Fruit fly (Drosophila melanogaster) whole organism, embryonic: ENCODE results near the gene CCAP.

Experiments
- Atf3 ChIP-seq: fragments of 200-800 bp; sonication (Bioruptor generic); optimal IDR thresholded peaks from 3 replicates; lab custom pipeline; 2016; ENCODE audit warnings: missing biosample characterization, missing genetic modification characterization
- CG12219 ChIP-seq: fragments of 200-800 bp; sonication (Bioruptor generic); optimal IDR thresholded peaks from 3 replicates; lab custom pipeline; 2018; ENCODE audit warnings: missing biosample characterization, mild to moderate bottlenecking, missing genetic modification characterization
- CG13775 ChIP-seq: fragments of 200-800 bp; sonication (Bioruptor generic); optimal IDR thresholded peaks from 3 replicates; lab custom pipeline; 2017; ENCODE audit warnings: missing biosample characterization, mild to moderate bottlenecking, missing genetic modification characterization
- CG14014 ChIP-seq: fragments of 200-800 bp; sonication (Bioruptor generic); IDR thresholded peaks from 2 replicates; pipeline ENCODE4 v1.3.6; 2022; ENCODE audit warnings: missing biosample characterization, missing genetic modification characterization
- CG15514 ChIP-seq: fragments of 200-800 bp; sonication (Bioruptor generic); optimal IDR thresholded peaks from 3 replicates; lab custom pipeline; 2017; ENCODE audit warnings: missing biosample characterization, missing genetic modification characterization, mild to moderate bottlenecking, moderate library complexity, missing genetic modification reagents
- CG1603 ChIP-seq: fragments of 200-800 bp; sonication (Bioruptor generic); optimal IDR thresholded peaks from 2 replicates; lab custom pipeline; 2019; ENCODE audit warnings: missing biosample characterization, mild to moderate bottlenecking, missing genetic modification characterization, moderate library complexity
- CG17568 ChIP-seq: fragments of 200-800 bp; sonication (Bioruptor generic); optimal IDR thresholded peaks from 2 replicates; lab custom pipeline; 2018; ENCODE audit warnings: missing biosample characterization, mild to moderate bottlenecking, missing genetic modification characterization, moderate library complexity
- CG31224 ChIP-seq: fragments of 200-800 bp; sonication (Bioruptor generic); IDR thresholded peaks from 2 replicates; pipeline ENCODE4 v1.3.6; 2022; ENCODE audit warnings: missing biosample characterization, missing genetic modification characterization
- CG3163 ChIP-seq: fragments of 200-800 bp; sonication (Bioruptor generic); optimal IDR thresholded peaks from 3 replicates; lab custom pipeline; 2016; ENCODE audit warnings: missing biosample characterization, missing genetic modification characterization
- CG3847 ChIP-seq: fragments of 200-800 bp; sonication (Bioruptor generic); IDR thresholded peaks from 2 replicates; pipeline ENCODE4 v1.3.6; 2022; ENCODE audit warnings: missing biosample characterization, missing genetic modification characterization
- CG5953 ChIP-seq: fragments of 200-800 bp; sonication (Bioruptor generic); IDR thresholded peaks from 2 replicates; pipeline ENCODE4 v1.3.6; 2022; ENCODE audit warnings: missing biosample characterization, missing genetic modification characterization
- CG8290 ChIP-seq, 3 experiments: fragments of 200-800 bp; sonication (Bioruptor generic); optimal IDR thresholded peaks; 2 replicates each; lab custom pipeline; 2016 to 2019; ENCODE audit warnings: missing biosample characterization in 3 of 3, missing genetic modification characterization in 3 of 3, mild to moderate bottlenecking in 2 of 3, moderate library complexity in 1 of 3
- CG9727 ChIP-seq: fragments of 200-800 bp; sonication (Bioruptor generic); optimal IDR thresholded peaks from 3 replicates; lab custom pipeline; 2017; ENCODE audit warnings: missing biosample characterization, mild to moderate bottlenecking, missing genetic modification characterization
- CHES-1-like ChIP-seq: fragments of 200-800 bp; sonication (Bioruptor generic); optimal IDR thresholded peaks from 2 replicates; lab custom pipeline; 2016; ENCODE audit warnings: missing biosample characterization, missing genetic modification characterization
- Camta ChIP-seq: fragments of 200-800 bp; sonication (Bioruptor generic); optimal IDR thresholded peaks from 2 replicates; lab custom pipeline; 2016; ENCODE audit warnings: missing biosample characterization, missing genetic modification characterization
- CrebB ChIP-seq: fragments of 200-800 bp; sonication (Bioruptor generic); optimal IDR thresholded peaks from 3 replicates; lab custom pipeline; 2018; ENCODE audit warnings: missing biosample characterization, mild to moderate bottlenecking, missing genetic modification characterization
- Dip3 ChIP-seq: fragments of 200-800 bp; sonication (Bioruptor generic); optimal IDR thresholded peaks from 3 replicates; lab custom pipeline; 2016; ENCODE audit warnings: missing biosample characterization, missing genetic modification characterization
- ERR ChIP-seq: fragments of 200-800 bp; sonication (Bioruptor generic); optimal IDR thresholded peaks from 2 replicates; lab custom pipeline; 2016; ENCODE audit warnings: missing biosample characterization, missing genetic modification characterization
- Gug ChIP-seq: fragments of 200-800 bp; sonication (Bioruptor generic); IDR thresholded peaks from 4 replicates; pipeline ENCODE4 v1.3.6; 2022; ENCODE audit warnings: missing biosample characterization, missing genetic modification characterization
- H2.0 ChIP-seq: fragments of 200-800 bp; sonication (Bioruptor generic); IDR thresholded peaks from 2 replicates; pipeline ENCODE4 v1.3.6; 2022; ENCODE audit warnings: missing biosample characterization, missing genetic modification characterization
- HLHmδ ChIP-seq: fragments of 200-800 bp; sonication (Bioruptor generic); optimal IDR thresholded peaks from 2 replicates; lab custom pipeline; 2018; ENCODE audit warnings: missing biosample characterization, mild to moderate bottlenecking, missing genetic modification characterization, moderate library complexity
- Hey ChIP-seq: fragments of 200-800 bp; sonication (Bioruptor generic); optimal IDR thresholded peaks from 3 replicates; lab custom pipeline; 2018; ENCODE audit warnings: missing biosample characterization, mild to moderate bottlenecking, missing genetic modification characterization
- HmgD ChIP-seq: fragments of 200-800 bp; sonication (Bioruptor generic); optimal IDR thresholded peaks from 3 replicates; lab custom pipeline; 2016; ENCODE audit warnings: missing biosample characterization, missing genetic modification characterization
- Hr3 ChIP-seq: fragments of 200-800 bp; sonication (Bioruptor generic); optimal IDR thresholded peaks from 3 replicates; lab custom pipeline; 2016; ENCODE audit warnings: missing biosample characterization, missing genetic modification characterization
- Lhr ChIP-seq: fragments of 200-800 bp; sonication (Bioruptor generic); optimal IDR thresholded peaks from 3 replicates; lab custom pipeline; 2017; ENCODE audit warnings: mild to moderate bottlenecking, missing biosample characterization, missing genetic modification reagents, missing genetic modification characterization
- Meics ChIP-seq: fragments of 200-800 bp; sonication (Bioruptor generic); optimal IDR thresholded peaks from 2 replicates; lab custom pipeline; 2017; ENCODE audit warnings: missing biosample characterization, mild to moderate bottlenecking, missing genetic modification characterization
- NK7.1 ChIP-seq: fragments of 200-800 bp; sonication (Bioruptor generic); optimal IDR thresholded peaks from 3 replicates; lab custom pipeline; 2016; ENCODE audit warnings: missing biosample characterization, missing genetic modification characterization
- Oli ChIP-seq: fragments of 200-800 bp; sonication (Bioruptor generic); optimal IDR thresholded peaks from 2 replicates; lab custom pipeline; 2018; ENCODE audit warnings: missing biosample characterization, mild to moderate bottlenecking, missing genetic modification characterization, moderate library complexity
- Rfx ChIP-seq: fragments of 200-800 bp; sonication (Bioruptor generic); IDR thresholded peaks from 2 replicates; pipeline ENCODE4 v1.3.6; 2022; ENCODE audit warnings: missing biosample characterization, missing genetic modification characterization
- Sox102F ChIP-seq: fragments of 200-800 bp; sonication (Bioruptor generic); optimal IDR thresholded peaks from 2 replicates; lab custom pipeline; 2018; ENCODE audit warnings: missing biosample characterization, mild to moderate bottlenecking, missing genetic modification characterization, moderate library complexity
- Vsx1 ChIP-seq: fragments of 200-800 bp; sonication (Bioruptor generic); optimal IDR thresholded peaks from 2 replicates; lab custom pipeline; 2017; ENCODE audit warnings: missing biosample characterization, mild to moderate bottlenecking, missing genetic modification characterization, missing genetic modification reagents
- Xbp1 ChIP-seq: fragments of 200-800 bp; sonication (Bioruptor generic); optimal IDR thresholded peaks from 3 replicates; lab custom pipeline; 2016; ENCODE audit warnings: missing biosample characterization, mild to moderate bottlenecking, missing genetic modification characterization
- amos ChIP-seq: fragments of 200-800 bp; sonication (Bioruptor generic); IDR thresholded peaks from 2 replicates; pipeline ENCODE4 v1.3.6; 2022; ENCODE audit warnings: missing biosample characterization, missing genetic modification characterization; ENCODE audit not compliant: partially characterized antibody
- corto ChIP-seq: fragments of 200-800 bp; sonication (Bioruptor generic); optimal IDR thresholded peaks from 2 replicates; lab custom pipeline; 2016; ENCODE audit warnings: missing biosample characterization, mild to moderate bottlenecking, missing genetic modification characterization, moderate library complexity
- disco-r ChIP-seq: fragments of 200-800 bp; sonication (Bioruptor generic); optimal IDR thresholded peaks from 2 replicates; lab custom pipeline; 2016; ENCODE audit warnings: missing biosample characterization, missing genetic modification characterization
- ems ChIP-seq: fragments of 200-800 bp; sonication (Bioruptor generic); optimal IDR thresholded peaks from 3 replicates; lab custom pipeline; 2016; ENCODE audit warnings: missing biosample characterization, missing genetic modification characterization
- en ChIP-seq: fragments of 200-800 bp; sonication (Bioruptor generic); optimal IDR thresholded peaks from 2 replicates; lab custom pipeline; 2016; ENCODE audit warnings: missing biosample characterization, missing genetic modification characterization
- eve ChIP-seq, 2 experiments: fragments of >200 bp; optimal IDR thresholded peaks; 2 replicates each; lab custom pipeline; 2017; ENCODE audit warnings: missing biosample characterization in 2 of 2, missing genetic modification characterization in 2 of 2
- fd96Cb ChIP-seq: fragments of 200-800 bp; sonication (Bioruptor generic); optimal IDR thresholded peaks from 2 replicates; lab custom pipeline; 2018; ENCODE audit warnings: missing biosample characterization, mild to moderate bottlenecking, missing genetic modification characterization, moderate library complexity
- gem ChIP-seq: fragments of 200-800 bp; sonication (Bioruptor generic); optimal IDR thresholded peaks from 2 replicates; lab custom pipeline; 2019; ENCODE audit warnings: missing biosample characterization, mild to moderate bottlenecking, missing genetic modification characterization, moderate library complexity
- grau ChIP-seq: fragments of 200-800 bp; optimal IDR thresholded peaks from 3 replicates; lab custom pipeline; 2019; ENCODE audit warnings: missing biosample characterization, mild to moderate bottlenecking, missing genetic modification characterization, moderate library complexity
- ken ChIP-seq: fragments of 200-800 bp; sonication (Bioruptor generic); IDR thresholded peaks from 3 replicates; pipeline ENCODE4 v1.3.6; 2022; ENCODE audit warnings: missing biosample characterization, missing genetic modification characterization
- klu ChIP-seq: fragments of 200-800 bp; sonication (Bioruptor generic); IDR thresholded peaks from 2 replicates; pipeline ENCODE4 v1.3.6; 2022; ENCODE audit warnings: missing biosample characterization, missing genetic modification characterization
- mirr ChIP-seq: fragments of 200-800 bp; sonication (Bioruptor generic); optimal IDR thresholded peaks from 3 replicates; lab custom pipeline; 2018; ENCODE audit warnings: missing biosample characterization, mild to moderate bottlenecking, missing genetic modification characterization
- pzg ChIP-seq: fragments of 200-800 bp; sonication (Bioruptor generic); optimal IDR thresholded peaks from 3 replicates; lab custom pipeline; 2018; ENCODE audit warnings: missing biosample characterization, mild to moderate bottlenecking, missing genetic modification characterization, moderate library complexity
- sima ChIP-seq: fragments of 200-800 bp; sonication (Bioruptor generic); optimal IDR thresholded peaks from 2 replicates; lab custom pipeline; 2016; ENCODE audit warnings: missing biosample characterization, missing genetic modification characterization
- stc ChIP-seq: fragments of 200-800 bp; sonication (Bioruptor generic); IDR thresholded peaks from 2 replicates; pipeline ENCODE4 v1.3.6; 2022; ENCODE audit warnings: missing biosample characterization, missing genetic modification characterization
- tgo ChIP-seq: fragments of 200-800 bp; sonication (Bioruptor generic); IDR thresholded peaks from 3 replicates; pipeline ENCODE4 v1.3.6; 2022; ENCODE audit warnings: missing biosample characterization, missing genetic modification characterization
- trem ChIP-seq: fragments of 200-800 bp; optimal IDR thresholded peaks from 3 replicates; lab custom pipeline; 2019; ENCODE audit warnings: missing biosample characterization, mild to moderate bottlenecking, missing genetic modification characterization, moderate library complexity
- vvl ChIP-seq: fragments of 200-800 bp; sonication (Bioruptor generic); IDR thresholded peaks from 2 replicates; pipeline ENCODE4 v1.3.6; 2022; ENCODE audit warnings: missing biosample characterization, missing genetic modification characterization

Gene CCAP

DNA sequence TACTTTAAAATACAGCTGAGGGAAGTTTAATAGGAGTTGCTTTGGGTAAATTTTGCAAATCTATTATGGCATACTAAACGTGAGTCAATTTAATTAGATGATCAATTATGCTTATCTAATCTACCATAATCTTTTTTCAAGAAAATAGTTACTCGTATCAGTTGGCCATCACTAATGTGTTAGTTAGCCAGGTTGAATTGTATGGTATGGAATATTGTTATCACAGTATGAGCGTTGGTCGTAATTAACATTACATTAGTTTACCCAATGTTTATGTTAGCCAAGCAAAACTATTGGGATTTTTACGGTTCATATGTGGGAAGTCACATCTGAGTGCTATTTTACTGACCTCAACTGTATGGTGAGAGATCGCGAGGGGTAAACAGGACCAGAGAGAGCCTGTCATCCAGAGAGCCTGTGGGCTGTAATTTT is 28.3 kb downstream of the CCAP start (continued):
- TF ChIP-seq CG15514: no peak
- peak; percentile 77 for TF ChIP-seq grau (tag; lab: Kevin White, UChicago)
- TF ChIP-seq stc (GFP tag; lab: Robert Waterston, UW): peak; percentile 25; the same call in 1 of the 2 replicates
- peak; percentile 74 for TF ChIP-seq Atf3 (GFP tag; lab: Kevin White, UChicago)
- no peak for TF ChIP-seq mirr (GFP tag; lab: Kevin White, UChicago)
- TF ChIP-seq en (GFP tag; lab: Kevin White, UChicago): peak; percentile 64
- TF ChIP-seq Meics (GFP tag; lab: Kevin White, UChicago): peak; percentile 40
- TF ChIP-seq HLHmδ (GFP tag; lab: Kevin White, UChicago): no peak
- peak; percentile 56 for TF ChIP-seq Camta (GFP tag; lab: Kevin White, UChicago)
- TF ChIP-seq gem (tag; lab: Kevin White, UChicago): peak; percentile 85
- TF ChIP-seq CrebB (tag; lab: Kevin White, UChicago): peak; percentile 19
- no peak for TF ChIP-seq CG31224 (GFP tag; lab: Robert Waterston, UW)
- no peak for TF ChIP-seq Dip3 (GFP tag; lab: Kevin White, UChicago)
- TF ChIP-seq ems (GFP tag; lab: Kevin White, UChicago): peak; percentile 60
- no peak for TF ChIP-seq HmgD (GFP tag; lab: Kevin White, UChicago)
- peak in 1 of 2 experiments; percentile 97 for TF ChIP-seq eve (GFP tag; optimal IDR thresholded peaks at IDR 0.05; lab: Kevin White, UChicago)
- TF ChIP-seq trem (tag; lab: Kevin White, UChicago): peak; percentile 85
- no peak for TF ChIP-seq Hey (tag; lab: Kevin White, UChicago)
- 0 out of 2 replicates have a peak, but pooled peaks have one; percentile 35 for TF ChIP-seq Rfx
- no peak for TF ChIP-seq pzg (GFP tag; lab: Kevin White, UChicago)
- peak; percentile 32; the same call in 1 of the 3 replicates for TF ChIP-seq tgo
- TF ChIP-seq disco-r (GFP tag; lab: Kevin White, UChicago): peak; percentile 60
- no peak for TF ChIP-seq CG14014
- peak; percentile 71 for TF ChIP-seq CHES-1-like (GFP tag; lab: Kevin White, UChicago)
- no peak for TF ChIP-seq CG17568 (GFP tag; lab: Kevin White, UChicago)
- TF ChIP-seq sima (GFP tag; lab: Kevin White, UChicago): peak; percentile 15
- no peak for TF ChIP-seq ken (GFP tag; lab: Robert Waterston, UW)
- TF ChIP-seq Hr3: peak; percentile 76
- TF ChIP-seq CG1603 (tag; lab: Kevin White, UChicago): peak; percentile 81
- peak; percentile 77 for TF ChIP-seq Oli (tag; lab: Kevin White, UChicago)
- TF ChIP-seq amos (GFP tag; lab: Robert Waterston, UW): no peak
- TF ChIP-seq Xbp1 (GFP tag; lab: Kevin White, UChicago): peak; percentile 53
- TF ChIP-seq CG13775 (GFP tag; lab: Kevin White, UChicago): peak; percentile 88
- peak; percentile 95 for TF ChIP-seq CG9727 (GFP tag; lab: Kevin White, UChicago)
- TF ChIP-seq Gug: peak; percentile 44; the same call in 2 of the 4 replicates
- peak; percentile 63 for TF ChIP-seq vvl (GFP tag; lab: Robert Waterston, UW)
- TF ChIP-seq Vsx1 (GFP tag; lab: Kevin White, UChicago): peak; percentile 33
- peak; percentile 28 for TF ChIP-seq corto (GFP tag; lab: Kevin White, UChicago)
- peak; percentile 20 for TF ChIP-seq ERR (GFP tag; lab: Kevin White, UChicago)
- peak; percentile 83 for TF ChIP-seq CG8290 (GFP tag; optimal IDR thresholded peaks at IDR 0.05; lab: Kevin White, UChicago)
- peak in 1 of 2 experiments; percentile 81 for TF ChIP-seq CG8290 (tag; optimal IDR thresholded peaks at IDR 0.05; lab: Kevin White, UChicago)
- peak; percentile 68 for TF ChIP-seq fd96Cb
- TF ChIP-seq NK7.1 (GFP tag; lab: Kevin White, UChicago): peak; percentile 51
- TF ChIP-seq CG12219 (GFP tag; lab: Kevin White, UChicago): peak; percentile 66
- no peak for TF ChIP-seq Lhr (GFP tag; lab: Kevin White, UChicago)
- peak; percentile 44 for TF ChIP-seq Sox102F
- 0 out of 2 replicates have a peak, but pooled peaks have one; percentile 40 for TF ChIP-seq klu (GFP tag; lab: Robert Waterston, UW)
- peak; percentile 55 for TF ChIP-seq CG3163 (GFP tag; lab: Kevin White, UChicago)
- no peak for TF ChIP-seq CG3847 (GFP tag; lab: Robert Waterston, UW)
- TF ChIP-seq H2.0: peak; percentile 31; the same call in 1 of the 2 replicates
- no peak for TF ChIP-seq CG5953
